Worm (Caenorhabditis elegans): ENCODE measurements around the gene R11E3.19.

DNA sequence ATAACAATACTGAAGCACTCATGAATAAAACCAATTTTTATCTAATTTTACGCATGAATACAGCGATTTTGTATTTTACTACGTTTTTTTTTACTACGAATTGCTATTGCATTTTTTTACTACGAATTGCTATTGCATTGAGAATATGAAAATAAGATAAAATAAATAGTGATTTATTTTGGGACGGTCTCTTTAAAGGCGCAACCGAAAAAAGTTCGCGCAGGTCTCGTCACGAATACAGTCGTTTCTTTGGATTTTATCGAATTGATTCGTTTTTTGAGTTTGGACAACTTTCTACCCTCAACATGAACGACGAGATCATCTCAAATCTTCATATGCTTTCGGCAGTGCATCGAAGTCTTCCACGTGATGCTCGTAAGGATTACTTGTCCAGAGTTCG lies 24.1 kb downstream of the R11E3.19 start, which contains the start of gene Y17G9B.4:
- no peak for TF ChIP-seq ztf-18 (tag; optimal IDR thresholded peaks at IDR 0.05)
- TF ChIP-seq ceh-27 (GFP tag; optimal IDR thresholded peaks at IDR 0.05) = no peak
- no peak for TF ChIP-seq T26A5.8 (tag; optimal IDR thresholded peaks at IDR 0.05)
